Fruit fly (Drosophila melanogaster) whole organism, embryonic: ENCODE measurements around the gene CG2794.

ENCODE experiments used
- Awh ChIP-seq: fragments of 200-800 bp; sonication (Bioruptor generic); IDR thresholded peaks from 2 replicates; pipeline ENCODE4, ENCODE4 v1.3.6; 2022; ENCODE audit warnings: missing biosample characterization, missing genetic modification characterization
- CG10274 ChIP-seq: fragments of 200-800 bp; sonication (Bioruptor generic); optimal IDR thresholded peaks from 3 replicates; lab custom pipeline; 2017; ENCODE audit warnings: missing biosample characterization, mild to moderate bottlenecking, missing genetic modification characterization
- CG10979 ChIP-seq: fragments of 200-800 bp; sonication (Bioruptor generic); optimal IDR thresholded peaks from 2 replicates; lab custom pipeline; 2018; ENCODE audit warnings: missing biosample characterization, mild to moderate bottlenecking, missing genetic modification characterization, moderate library complexity
- CG12391 ChIP-seq: fragments of 200-800 bp; sonication (Bioruptor generic); optimal IDR thresholded peaks from 3 replicates; lab custom pipeline; 2018; ENCODE audit warnings: missing biosample characterization, mild to moderate bottlenecking, missing genetic modification characterization, moderate library complexity
- CG13123 ChIP-seq: fragments of 200-800 bp; sonication (Bioruptor generic); optimal IDR thresholded peaks from 2 replicates; lab custom pipeline; 2016; ENCODE audit warnings: missing biosample characterization, missing genetic modification characterization
- CG13624 ChIP-seq: fragments of 200-800 bp; sonication (Bioruptor generic); optimal IDR thresholded peaks from 2 replicates; lab custom pipeline; 2016; ENCODE audit warnings: missing biosample characterization, missing genetic modification characterization
- CG13894 ChIP-seq: fragments of 200-800 bp; sonication (Bioruptor generic); optimal IDR thresholded peaks from 3 replicates; lab custom pipeline; 2018; ENCODE audit warnings: missing biosample characterization, mild to moderate bottlenecking, missing genetic modification characterization, moderate library complexity
- CG1603 ChIP-seq: fragments of 200-800 bp; sonication (Bioruptor generic); optimal IDR thresholded peaks from 2 replicates; lab custom pipeline; 2019; ENCODE audit warnings: missing biosample characterization, mild to moderate bottlenecking, missing genetic modification characterization, moderate library complexity
- CG16779 ChIP-seq: fragments of 200-800 bp; sonication (Bioruptor generic); IDR thresholded peaks from 2 replicates; pipeline ENCODE4 v1.3.6; 2022; ENCODE audit warnings: missing biosample characterization, missing genetic modification characterization
- CG17361 ChIP-seq: fragments of 200-800 bp; sonication (Bioruptor generic); IDR thresholded peaks from 3 replicates; pipeline ENCODE4 v1.3.6; 2022; ENCODE audit warnings: missing biosample characterization, missing genetic modification characterization
- CG18599 ChIP-seq: fragments of 200-800 bp; sonication (Bioruptor generic); optimal IDR thresholded peaks from 3 replicates; lab custom pipeline; 2017; ENCODE audit warnings: missing biosample characterization, missing genetic modification characterization, mild to moderate bottlenecking, moderate library complexity, missing genetic modification reagents
- CG2120 ChIP-seq: fragments of 200-800 bp; sonication (Bioruptor generic); optimal IDR thresholded peaks from 3 replicates; lab custom pipeline; 2016; ENCODE audit warnings: missing biosample characterization, missing genetic modification characterization
- CG2678 ChIP-seq: fragments of 200-800 bp; sonication (Bioruptor generic); optimal IDR thresholded peaks from 3 replicates; lab custom pipeline; 2019; ENCODE audit warnings: missing biosample characterization, mild to moderate bottlenecking, missing genetic modification characterization, moderate library complexity
- CG30403 ChIP-seq: fragments of 200-800 bp; sonication (Bioruptor generic); optimal IDR thresholded peaks from 3 replicates; lab custom pipeline; 2016; ENCODE audit warnings: missing biosample characterization, missing genetic modification characterization
- CG3995 ChIP-seq: fragments of 200-800 bp; sonication (Bioruptor generic); optimal IDR thresholded peaks from 3 replicates; lab custom pipeline; 2016; ENCODE audit warnings: missing biosample characterization, missing genetic modification characterization
- CG7556 ChIP-seq: fragments of 200-800 bp; sonication (Bioruptor generic); optimal IDR thresholded peaks from 2 replicates; lab custom pipeline; 2017; ENCODE audit warnings: missing biosample characterization, mild to moderate bottlenecking, missing genetic modification characterization
- D19A ChIP-seq: fragments of 200-800 bp; optimal IDR thresholded peaks from 3 replicates; lab custom pipeline; 2019; ENCODE audit warnings: missing biosample characterization, mild to moderate bottlenecking, missing genetic modification characterization, moderate library complexity
- Deaf1 ChIP-seq: fragments of 200-800 bp; optimal IDR thresholded peaks from 3 replicates; lab custom pipeline; 2019; ENCODE audit warnings: missing biosample characterization, mild to moderate bottlenecking, missing genetic modification characterization, moderate library complexity
- Dek ChIP-seq: fragments of 200-800 bp; sonication (Bioruptor generic); optimal IDR thresholded peaks from 3 replicates; lab custom pipeline; 2019; ENCODE audit warnings: missing biosample characterization, mild to moderate bottlenecking, missing genetic modification characterization, moderate library complexity
- Dip2 ChIP-seq: fragments of 200-800 bp; sonication (Bioruptor generic); IDR thresholded peaks from 2 replicates; pipeline ENCODE4 v1.3.6; 2022; ENCODE audit warnings: missing biosample characterization, missing genetic modification characterization
- Ets65A ChIP-seq: fragments of 200-800 bp; sonication (Bioruptor generic); peaks from one replicate; lab custom pipeline; 2016; ENCODE audit warnings: missing biosample characterization, missing genetic modification characterization
- HHEX ChIP-seq: fragments of 200-800 bp; sonication (Bioruptor generic); optimal IDR thresholded peaks from 3 replicates; lab custom pipeline; 2017; ENCODE audit warnings: missing biosample characterization, mild to moderate bottlenecking, missing genetic modification characterization, missing genetic modification reagents
- Med ChIP-seq: fragments of 200-800 bp; sonication (Bioruptor generic); peaks from one replicate; lab custom pipeline; 2016; ENCODE audit warnings: missing biosample characterization, missing genetic modification characterization, mild to moderate bottlenecking, inconsistent platforms, moderate library complexity
- Meics ChIP-seq: fragments of 200-800 bp; sonication (Bioruptor generic); optimal IDR thresholded peaks from 2 replicates; lab custom pipeline; 2017; ENCODE audit warnings: missing biosample characterization, mild to moderate bottlenecking, missing genetic modification characterization
- Nf-YC ChIP-seq: fragments of 200-800 bp; optimal IDR thresholded peaks from 3 replicates; lab custom pipeline; 2019; ENCODE audit warnings: missing biosample characterization, mild to moderate bottlenecking, missing genetic modification characterization, moderate library complexity
- PHDP ChIP-seq: fragments of 200-800 bp; sonication (Bioruptor generic); optimal IDR thresholded peaks from 3 replicates; lab custom pipeline; 2018; ENCODE audit warnings: missing biosample characterization, mild to moderate bottlenecking, missing genetic modification characterization, moderate library complexity
- Ravus ChIP-seq: fragments of 200-800 bp; sonication (Bioruptor generic); IDR thresholded peaks from 2 replicates; pipeline ENCODE4 v1.3.6; 2022; ENCODE audit warnings: missing biosample characterization, missing genetic modification characterization
- Sox102F ChIP-seq: fragments of 200-800 bp; sonication (Bioruptor generic); optimal IDR thresholded peaks from 2 replicates; lab custom pipeline; 2018; ENCODE audit warnings: missing biosample characterization, mild to moderate bottlenecking, missing genetic modification characterization, moderate library complexity
- Xrp1 ChIP-seq: fragments of 200-800 bp; sonication (Bioruptor generic); IDR thresholded peaks from 2 replicates; pipeline ENCODE4 v1.3.6; 2022; ENCODE audit warnings: missing biosample characterization, missing genetic modification characterization
- crol ChIP-seq: fragments of 200-800 bp; sonication (Bioruptor generic); IDR thresholded peaks from 2 replicates; pipeline ENCODE4 v1.3.6; 2022; ENCODE audit warnings: missing biosample characterization, missing genetic modification characterization
- dmrt99B ChIP-seq: fragments of 200-800 bp; sonication (Bioruptor generic); optimal IDR thresholded peaks from 2 replicates; lab custom pipeline; 2018; ENCODE audit warnings: missing biosample characterization, mild to moderate bottlenecking, missing genetic modification characterization, moderate library complexity
- fd102C ChIP-seq: fragments of 200-800 bp; sonication (Bioruptor generic); optimal IDR thresholded peaks from 2 replicates; lab custom pipeline; 2018; ENCODE audit warnings: missing biosample characterization, mild to moderate bottlenecking, missing genetic modification characterization, moderate library complexity
- gem ChIP-seq: fragments of 200-800 bp; sonication (Bioruptor generic); optimal IDR thresholded peaks from 2 replicates; lab custom pipeline; 2019; ENCODE audit warnings: missing biosample characterization, mild to moderate bottlenecking, missing genetic modification characterization, moderate library complexity
- knrl ChIP-seq: fragments of 200-800 bp; sonication (Bioruptor generic); IDR thresholded peaks from 3 replicates; pipeline ENCODE4 v1.3.6; 2022; ENCODE audit warnings: missing biosample characterization, missing genetic modification characterization; ENCODE audit not compliant: partially characterized antibody
- lab ChIP-seq: fragments of 200-800 bp; sonication (Bioruptor generic); optimal IDR thresholded peaks from 3 replicates; lab custom pipeline; 2017; ENCODE audit warnings: missing biosample characterization, missing genetic modification characterization, mild to moderate bottlenecking, moderate library complexity, missing genetic modification reagents
- row ChIP-seq: fragments of 200-800 bp; sonication (Bioruptor generic); IDR thresholded peaks from 3 replicates; pipeline ENCODE4 v1.3.6; 2022; ENCODE audit warnings: missing biosample characterization, missing genetic modification characterization
- sens ChIP-seq: fragments of 200-800 bp; sonication (Bioruptor generic); peaks from one replicate; lab custom pipeline; 2016; ENCODE audit warnings: missing biosample characterization, missing genetic modification characterization
- sr ChIP-seq: fragments of 200-800 bp; sonication (Bioruptor generic); IDR thresholded peaks from 3 replicates; pipeline ENCODE4 v1.3.6; 2022; ENCODE audit warnings: missing biosample characterization, missing genetic modification characterization
- tap ChIP-seq: fragments of 200-800 bp; optimal IDR thresholded peaks from 3 replicates; lab custom pipeline; 2019; ENCODE audit warnings: missing biosample characterization, mild to moderate bottlenecking, missing genetic modification characterization, moderate library complexity

CG2794 gene

dm6 chr2L:526192-526923 lies 37.6 kb upstream of the CG2794 start (continued):
- TF ChIP-seq CG13123 (GFP tag; lab: Kevin White, UChicago) (no peak), crol (GFP tag; lab: Robert Waterston, UW) (peak; percentile 57; the same call in 1 of the 2 replicates), Awh (GFP tag; lab: Robert Waterston, UW) (no peak), Deaf1 (tag; lab: Kevin White, UChicago) (peak; percentile 17), CG10979 (peak; percentile 28), CG13624 (GFP tag; lab: Kevin White, UChicago) (peak; percentile 1), Med (GFP tag; lab: Kevin White, UChicago) (peak; percentile 51), CG13894 (tag; lab: Kevin White, UChicago) (peak; percentile 8), CG2678 (tag; lab: Kevin White, UChicago) (peak; percentile 66), CG30403 (GFP tag; lab: Kevin White, UChicago) (peak; percentile 5), CG2120 (GFP tag; lab: Kevin White, UChicago) (peak; percentile 35), Meics (GFP tag; lab: Kevin White, UChicago) (peak; percentile 9), dmrt99B (tag; lab: Kevin White, UChicago) (peak; percentile 34), CG16779 (GFP tag; lab: Robert Waterston, UW) (no peak), CG17361 (GFP tag; lab: Robert Waterston, UW) (peak; percentile 38; the same call in 1 of the 3 replicates), CG7556 (GFP tag; lab: Kevin White, UChicago) (peak; percentile 6), CG18599 (peak; percentile 61), Dek (no peak), fd102C (GFP tag; lab: Kevin White, UChicago) (no peak)
- TF ChIP-seq, all 482 proteins: peak for 29

DNA sequence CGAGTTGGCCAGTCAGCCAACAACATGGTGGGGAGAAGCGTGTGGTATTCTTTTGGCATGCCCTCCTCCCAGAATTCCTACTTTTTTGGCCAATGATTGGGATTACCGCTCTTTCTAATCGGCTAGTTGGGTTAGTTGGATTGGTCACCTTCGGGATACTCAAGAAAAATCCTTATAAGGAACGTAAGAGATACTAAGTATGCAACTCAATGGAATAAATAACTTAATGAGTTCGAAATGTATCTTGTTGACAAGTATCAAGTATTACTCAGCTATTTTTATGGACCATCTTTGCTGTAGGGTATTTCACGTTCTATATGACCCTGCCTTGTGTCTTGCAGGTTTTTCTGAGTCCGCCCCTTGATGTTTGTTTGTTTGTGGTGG lies 37.0 kb upstream of the CG2794 start:
- peak; percentile 19 for TF ChIP-seq CG1603 (tag; lab: Kevin White, UChicago)
- no peak for TF ChIP-seq tap
- TF ChIP-seq row (GFP tag; lab: Robert Waterston, UW): peak; percentile 42; the same call in 1 of the 3 replicates
- TF ChIP-seq CG10274: peak; percentile 64
- peak; percentile 22 for TF ChIP-seq Ets65A (GFP tag; lab: Kevin White, UChicago)
- TF ChIP-seq Xrp1 (GFP tag; lab: Robert Waterston, UW): 0 out of 2 replicates have a peak, but pooled peaks have one; percentile 15
- no peak for TF ChIP-seq knrl (GFP tag; lab: Robert Waterston, UW)
- no peak for TF ChIP-seq Ravus
- peak; percentile 32 for TF ChIP-seq D19A (tag; lab: Kevin White, UChicago)
- TF ChIP-seq Dip2 (GFP tag; lab: Robert Waterston, UW): no peak
- TF ChIP-seq Med (GFP tag; lab: Kevin White, UChicago): peak; percentile 8
- peak; percentile 39 for TF ChIP-seq Nf-YC
- peak; percentile 33 for TF ChIP-seq CG2120 (GFP tag; lab: Kevin White, UChicago)
- TF ChIP-seq Sox102F (GFP tag; lab: Kevin White, UChicago): peak; percentile 25
- TF ChIP-seq CG2678 (tag; lab: Kevin White, UChicago): peak; percentile 13
- TF ChIP-seq HHEX: no peak
- TF ChIP-seq CG18599: peak; percentile 25
- peak; percentile 11 for TF ChIP-seq CG10979
- TF ChIP-seq PHDP (tag; lab: Kevin White, UChicago): no peak
- TF ChIP-seq lab: peak; percentile 11
- peak; percentile 44 for TF ChIP-seq gem (tag; lab: Kevin White, UChicago)
- peak; percentile 2 for TF ChIP-seq CG12391
- TF ChIP-seq sr (GFP tag; lab: Robert Waterston, UW): no peak
- TF ChIP-seq CG3995 (GFP tag; lab: Kevin White, UChicago): no peak
- TF ChIP-seq sens (GFP tag; lab: Kevin White, UChicago): peak; percentile 64
